Fruit fly (Drosophila melanogaster): Measurements from ENCODE around the gene CG5910.

Gene CG5910

DNA sequence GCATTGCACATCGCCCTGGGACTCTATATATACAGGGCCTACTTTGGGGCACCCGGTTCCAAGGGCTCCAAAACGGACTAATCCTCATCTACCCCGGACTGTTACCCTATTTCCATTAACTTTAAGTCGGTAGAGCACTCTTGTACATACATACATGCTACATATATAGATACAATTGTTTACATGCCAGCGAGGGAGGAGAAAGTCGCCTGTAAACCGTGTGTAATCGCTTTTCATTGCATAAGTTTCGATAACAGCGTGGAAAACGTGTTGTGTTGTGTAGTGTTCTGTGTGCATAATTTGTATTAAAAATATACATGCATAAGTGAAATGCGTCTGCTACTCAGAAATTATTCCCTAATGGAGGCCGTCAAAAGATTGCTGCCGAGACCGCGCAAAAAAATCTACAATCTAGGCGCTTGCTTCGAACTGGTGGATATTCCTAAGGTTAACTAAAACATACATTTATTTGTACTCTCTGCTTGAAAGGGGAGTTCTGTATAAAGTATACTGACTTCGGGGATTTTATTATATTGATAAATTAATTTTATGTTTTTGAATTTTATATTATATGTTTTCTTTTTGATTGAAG lies 32.1 kb downstream of the CG5910 start, which contains the start of gene isoQC:
Gene isoQC, plus strand, starts transcription at position 270 of the 592 bp plus-strand sequence.
- TF ChIP-seq foxo (GFP tag; optimal IDR thresholded peaks at IDR 0.05) = no peak

DNA sequence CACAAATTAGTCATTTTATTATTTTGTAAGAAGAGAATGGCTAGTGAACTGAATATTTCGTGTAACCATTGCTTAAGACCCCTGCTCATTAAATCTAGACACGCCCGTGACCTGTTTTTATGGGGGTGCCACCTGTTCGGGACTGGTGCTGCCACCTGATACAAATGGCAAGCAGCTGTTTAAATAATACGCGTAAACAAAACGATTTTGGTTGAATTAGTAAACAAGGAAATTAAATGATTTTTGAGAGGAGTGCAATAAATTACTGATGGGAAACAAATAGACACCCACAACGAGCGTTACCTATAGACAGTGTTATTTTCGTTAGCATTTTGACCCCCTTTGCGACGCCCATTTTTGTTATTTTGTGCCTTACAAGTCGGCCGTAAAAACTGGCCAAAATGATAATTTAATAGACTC lies 32.6 kb downstream of the CG5910 start:
- TF ChIP-seq HLH106 (tag; optimal IDR thresholded peaks at IDR 0.05) = peak; percentile 86
- peak; percentile 83 for TF ChIP-seq Jra (GFP tag; optimal IDR thresholded peaks at IDR 0.05)
- TF ChIP-seq OdsH (GFP tag; optimal IDR thresholded peaks at IDR 0.05) = peak; percentile 88
- TF ChIP-seq N (GFP tag; optimal IDR thresholded peaks at IDR 0.05) = no peak
- TF ChIP-seq Vsx2 (GFP tag; optimal IDR thresholded peaks at IDR 0.05; ENCODE audit: partially characterized antibody) = no peak
- no peak for TF ChIP-seq dl (GFP tag; optimal IDR thresholded peaks at IDR 0.05; ENCODE audit: insufficient read depth in 1 of 2, partially characterized antibody in 2 of 2)
- TF ChIP-seq Myc (optimal IDR thresholded peaks at IDR 0.05) = no peak
- no peak for TF ChIP-seq Hr78 (GFP tag; optimal IDR thresholded peaks at IDR 0.05)
- TF ChIP-seq usp (GFP tag; optimal IDR thresholded peaks at IDR 0.05) = no peak
- peak; percentile 88 for TF ChIP-seq brk (GFP tag; optimal IDR thresholded peaks at IDR 0.05)
- TF ChIP-seq br (GFP tag; optimal IDR thresholded peaks at IDR 0.05) = peak; percentile 86
- TF ChIP-seq rgr (GFP tag; optimal IDR thresholded peaks at IDR 0.05) = peak; percentile 92
- no peak for TF ChIP-seq lola (GFP tag; optimal IDR thresholded peaks at IDR 0.05)
- peak; percentile 19 for TF ChIP-seq Rel (GFP tag; optimal IDR thresholded peaks at IDR 0.05)
- TF ChIP-seq Rel (tag; optimal IDR thresholded peaks at IDR 0.05) = peak; percentile 75
- TF ChIP-seq Hnf4 (GFP tag; optimal IDR thresholded peaks at IDR 0.05) = peak; percentile 93
- TF ChIP-seq ey (GFP tag; optimal IDR thresholded peaks at IDR 0.05) = peak; percentile 85
- peak; percentile 67 for TF ChIP-seq CG32264 (GFP tag; optimal IDR thresholded peaks at IDR 0.05)
- TF ChIP-seq Abd-B (GFP tag; optimal IDR thresholded peaks at IDR 0.05) = no peak
- peak; percentile 92 for TF ChIP-seq tai (GFP tag; optimal IDR thresholded peaks at IDR 0.05)
- no peak for TF ChIP-seq Dif (GFP tag; optimal IDR thresholded peaks at IDR 0.05; ENCODE audit: partially characterized antibody)
- TF ChIP-seq sv (GFP tag; optimal IDR thresholded peaks at IDR 0.05) = peak; percentile 84
- TF ChIP-seq fru (GFP tag; optimal IDR thresholded peaks at IDR 0.05) = peak; percentile 83
- peak; percentile 99 for TF ChIP-seq Hr83 (GFP tag; optimal IDR thresholded peaks at IDR 0.05; ENCODE audit: poor library complexity, severe bottlenecking)
- TF ChIP-seq GATAd (GFP tag; optimal IDR thresholded peaks at IDR 0.05) = peak; percentile 82
- peak; percentile 71 for TF ChIP-seq sage (GFP tag; optimal IDR thresholded peaks at IDR 0.05)
- TF ChIP-seq jim (GFP tag; optimal IDR thresholded peaks at IDR 0.05) = peak; percentile 56
- no peak for TF ChIP-seq pan (optimal IDR thresholded peaks at IDR 0.05)
- peak; percentile 86 for TF ChIP-seq psq (GFP tag; optimal IDR thresholded peaks at IDR 0.05)
- TF ChIP-seq CrebA (GFP tag; optimal IDR thresholded peaks at IDR 0.05; ENCODE audit: borderline replicate concordance) = no peak
- peak; percentile 82 for TF ChIP-seq woc (GFP tag; optimal IDR thresholded peaks at IDR 0.05)
- peak; percentile 53 for TF ChIP-seq dsf (GFP tag; optimal IDR thresholded peaks at IDR 0.05; ENCODE audit: borderline replicate concordance)
- peak; percentile 54 to 96 for TF ChIP-seq foxo (GFP tag; optimal IDR thresholded peaks at IDR 0.05)
- peak; percentile 87 for TF ChIP-seq Sp1 (GFP tag; optimal IDR thresholded peaks at IDR 0.05)
- TF ChIP-seq Dfd (GFP tag; optimal IDR thresholded peaks at IDR 0.05) = no peak
- peak; percentile 76 for TF ChIP-seq CG9705 (GFP tag; optimal IDR thresholded peaks at IDR 0.05)
- peak; percentile 68 for TF ChIP-seq dmrt93B (GFP tag; optimal IDR thresholded peaks at IDR 0.05)
- TF ChIP-seq Mio (GFP tag; optimal IDR thresholded peaks at IDR 0.05) = peak; percentile 2
- TF ChIP-seq h (GFP tag; optimal IDR thresholded peaks at IDR 0.05) = peak; percentile 91

DNA sequence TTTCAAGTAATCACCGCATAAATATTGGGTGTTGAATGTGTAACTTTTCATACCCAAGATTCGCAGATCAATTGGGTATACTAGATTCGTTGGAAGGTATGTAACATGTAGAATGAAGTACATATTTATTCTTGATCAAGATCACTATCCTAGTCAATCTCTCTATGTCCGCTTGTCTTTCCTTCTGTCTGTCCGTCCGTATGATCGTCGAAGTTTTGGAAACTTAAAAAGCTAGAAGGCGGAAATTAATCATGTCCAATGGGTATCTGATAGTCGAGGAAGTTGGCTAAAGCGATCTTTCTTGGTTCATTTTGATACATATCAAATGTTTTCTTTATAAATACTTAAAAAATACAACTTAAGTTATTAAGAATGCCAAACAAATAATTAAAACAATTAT lies 45.4 kb downstream of the CG5910 start:
- TF ChIP-seq Dfd (GFP tag; optimal IDR thresholded peaks at IDR 0.05) = no peak
- no peak for TF ChIP-seq N (GFP tag; optimal IDR thresholded peaks at IDR 0.05)
- TF ChIP-seq tai (GFP tag; optimal IDR thresholded peaks at IDR 0.05) = no peak
- no peak for TF ChIP-seq fru (GFP tag; optimal IDR thresholded peaks at IDR 0.05)
- no peak for TF ChIP-seq dsf (GFP tag; optimal IDR thresholded peaks at IDR 0.05; ENCODE audit: borderline replicate concordance)
- no peak for TF ChIP-seq OdsH (GFP tag; optimal IDR thresholded peaks at IDR 0.05)
- TF ChIP-seq HLH106 (tag; optimal IDR thresholded peaks at IDR 0.05) = no peak
- TF ChIP-seq rgr (GFP tag; optimal IDR thresholded peaks at IDR 0.05) = no peak
- no peak for TF ChIP-seq CG32264 (GFP tag; optimal IDR thresholded peaks at IDR 0.05)
